Fruit fly (Drosophila melanogaster) whole organism, prepupa: ENCODE data around the gene Sik2.

Experiments used
- CG34406 ChIP-seq: fragments of 200-800 bp; sonication (Bioruptor generic); optimal IDR thresholded peaks from 3 replicates; lab custom pipeline; 2016; ENCODE audit warnings: missing biosample characterization, missing genetic modification characterization
- topi ChIP-seq: fragments of 200-800 bp; sonication (Bioruptor generic); optimal IDR thresholded peaks from 3 replicates; lab custom pipeline; 2016; ENCODE audit warnings: missing biosample characterization, missing genetic modification characterization

DNA sequence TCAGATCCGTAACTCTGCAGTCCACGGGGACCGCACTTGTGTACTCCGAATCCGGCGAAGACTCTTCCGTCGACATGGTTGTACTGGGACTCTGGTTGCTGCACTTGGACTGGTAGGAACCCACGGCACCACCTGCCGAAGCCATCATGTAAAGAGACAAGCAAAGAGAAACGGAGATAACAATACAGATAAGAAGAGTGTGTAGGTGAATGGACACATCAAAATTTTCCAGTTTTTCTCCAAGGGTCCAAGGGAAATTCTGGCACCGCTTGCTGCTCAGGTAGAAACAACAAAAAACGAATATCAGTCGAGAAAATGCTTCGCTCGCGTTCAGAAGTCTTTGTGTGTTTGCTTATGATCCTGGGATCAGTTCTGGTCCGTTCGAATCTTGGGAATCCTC is 6.6 kb upstream of the Sik2 start, which contains the start of gene CG4194:
- TF ChIP-seq topi (GFP tag; lab: Kevin White, UChicago) (no peak), CG34406 (GFP tag; lab: Kevin White, UChicago) (no peak)
